Worm (Caenorhabditis elegans) whole organism, mixed stage, embryonic: Measurements from ENCODE around the gene irld-9.

Experiments
- bed-3 ChIP-seq: fragments of 200-800 bp; sonication (Bioruptor generic); optimal IDR thresholded peaks from 3 replicates; lab custom pipeline; 2018; ENCODE audit warnings: mild to moderate bottlenecking, missing genetic modification characterization, moderate library complexity, missing compliant biosample characterization
- blmp-1 ChIP-seq: fragments of 150-350 bp; optimal IDR thresholded peaks from 2 replicates; lab custom pipeline; 2014; ENCODE audit warnings: missing biosample characterization, missing genetic modification characterization
- elt-3 ChIP-seq: fragments of 150-350 bp; optimal IDR thresholded peaks from 2 replicates; lab custom pipeline; 2014; ENCODE audit warnings: missing biosample characterization, missing genetic modification characterization
- lin-13 ChIP-seq: fragments of 150-350 bp; optimal IDR thresholded peaks from 2 replicates; lab custom pipeline; 2014; ENCODE audit warnings: missing biosample characterization, missing genetic modification characterization
- lsy-2 ChIP-seq: fragments of 150-350 bp; optimal IDR thresholded peaks from 2 replicates; lab custom pipeline; 2014; ENCODE audit warnings: missing biosample characterization, missing genetic modification characterization
- nhr-12 ChIP-seq: fragments of 150-350 bp; optimal IDR thresholded peaks from 2 replicates; lab custom pipeline; 2014; ENCODE audit warnings: missing biosample characterization, missing genetic modification characterization
- pha-4 ChIP-seq: fragments of 150-350 bp; optimal IDR thresholded peaks from 2 replicates; lab custom pipeline; 2018; ENCODE audit warnings: missing biosample characterization, missing genetic modification reagents, missing genetic modification characterization
- snpc-4 ChIP-seq: fragments of 150-350 bp; optimal IDR thresholded peaks from 2 replicates; lab custom pipeline; 2014; ENCODE audit warnings: missing biosample characterization, missing genetic modification characterization
- unc-120 ChIP-seq: sonication (generic microtip); optimal IDR thresholded peaks from 2 replicates; lab custom pipeline; 2017; ENCODE audit warnings: missing genetic modification characterization, missing compliant biosample characterization; ENCODE audit not compliant: poor library complexity, severe bottlenecking
- unc-39 ChIP-seq: fragments of 150-350 bp; optimal IDR thresholded peaks from 2 replicates; lab custom pipeline; 2014; ENCODE audit warnings: missing biosample characterization, missing genetic modification characterization
- ztf-11 ChIP-seq: fragments of 150-350 bp; optimal IDR thresholded peaks from 2 replicates; lab custom pipeline; 2014; ENCODE audit warnings: missing biosample characterization, missing genetic modification characterization

DNA sequence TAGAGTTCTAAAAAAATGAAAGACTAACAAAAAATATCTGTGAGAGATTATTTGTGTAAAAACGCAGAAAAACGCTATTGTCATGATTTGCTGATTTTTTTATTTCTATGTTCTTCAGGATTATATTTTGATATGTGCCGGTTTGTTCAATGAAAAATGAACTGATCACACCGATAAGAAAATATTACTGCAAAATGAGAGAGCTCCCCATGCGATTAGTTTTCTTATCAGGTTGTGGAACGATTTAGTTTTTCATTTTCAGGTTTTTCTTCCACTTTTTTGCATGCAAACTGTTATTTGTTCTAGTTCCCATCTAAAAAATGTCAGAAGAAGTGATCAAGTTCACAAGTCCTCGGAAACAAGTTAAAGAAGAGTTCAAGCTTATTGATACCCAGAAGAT, 10.5 kb downstream of the irld-9 start, which contains the start of gene btb-9:
- no peak for TF ChIP-seq pha-4 (tag; lab: Kevin White, UChicago)
- TF ChIP-seq unc-39 (tag; lab: Kevin White, UChicago) = no peak
- TF ChIP-seq bed-3 = no peak
- no peak for TF ChIP-seq lsy-2
- TF ChIP-seq lin-13 (tag; lab: Kevin White, UChicago) = no peak
- no peak for TF ChIP-seq blmp-1
- TF ChIP-seq snpc-4 (tag; lab: Kevin White, UChicago) = no peak
- no peak for TF ChIP-seq ztf-11
- no peak for TF ChIP-seq unc-120
- TF ChIP-seq nhr-12 = no peak
- no peak for TF ChIP-seq elt-3 (tag; lab: Kevin White, UChicago)
